Fruit fly (Drosophila melanogaster): ENCODE data around the gene Fntb.

Gene Fntb

DNA sequence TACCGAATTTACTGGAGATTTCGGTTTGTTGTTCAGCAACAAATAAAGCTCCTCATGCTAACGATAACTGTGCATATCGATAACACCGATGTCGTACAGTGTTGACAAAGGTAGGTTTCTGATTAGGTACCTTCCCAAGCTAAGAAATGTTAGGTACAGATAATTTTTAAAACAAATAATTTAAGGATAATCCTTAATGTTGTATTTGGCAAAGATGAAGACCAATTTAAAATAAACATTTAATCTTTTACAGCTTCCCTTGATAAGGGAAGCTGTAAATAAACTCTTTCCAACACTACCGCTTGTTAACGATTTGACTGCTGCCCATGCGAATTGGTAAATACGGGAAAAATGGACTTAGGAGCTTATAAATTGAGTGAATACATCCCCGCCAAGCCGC lies 10.1 kb downstream of the Fntb start, which contains the start of the genes Ttc1 and CG14882 (continued):
- TF ChIP-seq Hr78 (GFP tag; optimal IDR thresholded peaks at IDR 0.05) (no peak), CG17568 (GFP tag; optimal IDR thresholded peaks at IDR 0.05) (no peak), CG3065 (GFP tag; optimal IDR thresholded peaks at IDR 0.05) (peak; percentile 57), Mes4 (GFP tag; optimal IDR thresholded peaks at IDR 0.05) (peak; percentile 77), hkb (optimal IDR thresholded peaks at IDR 0.05) (no peak), hkb (GFP tag; IDR thresholded peaks at IDR 0.05) (peak; percentile 92), CG10654 (GFP tag; optimal IDR thresholded peaks at IDR 0.05) (peak; percentile 78), trem (tag; optimal IDR thresholded peaks at IDR 0.05) (peak; percentile 40), pb (GFP tag; optimal IDR thresholded peaks at IDR 0.05) (no peak), CG8359 (GFP tag; optimal IDR thresholded peaks at IDR 0.05; ENCODE audit: borderline replicate concordance) (no peak), PHDP (tag; optimal IDR thresholded peaks at IDR 0.05) (peak; percentile 87), CG43689 (GFP tag; IDR thresholded peaks at IDR 0.05) (peak; percentile 77), pho (GFP tag; optimal IDR thresholded peaks at IDR 0.05) (peak; percentile 90), CG14441 (GFP tag; IDR thresholded peaks at IDR 0.05) (peak; percentile 90), Bgb (GFP tag; IDR thresholded peaks at IDR 0.05; ENCODE audit: partially characterized antibody) (peak; percentile 63), trh (GFP tag; optimal IDR thresholded peaks at IDR 0.05) (peak; percentile 74), yki (optimal IDR thresholded peaks at IDR 0.05) (no peak), CG18599 (GFP tag; optimal IDR thresholded peaks at IDR 0.05) (no peak), CG5245 (GFP tag; optimal IDR thresholded peaks at IDR 0.05) (peak; percentile 47), CG15696 (tag; optimal IDR thresholded peaks at IDR 0.05) (peak; percentile 48), otp (GFP tag; IDR thresholded peaks at IDR 0.05) (peak; percentile 91), ttk (GFP tag; IDR thresholded peaks at IDR 0.05) (peak; percentile 90), CG11560 (tag; IDR thresholded peaks at IDR 0.05) (peak; percentile 69; the same call in 2 of the 3 replicates), E2f2 (GFP tag; IDR thresholded peaks at IDR 0.05) (peak; percentile 80), maf-S (GFP tag; optimal IDR thresholded peaks at IDR 0.05) (peak; percentile 81), Drgx (GFP tag; IDR thresholded peaks at IDR 0.05) (peak; percentile 85), rib (GFP tag; IDR thresholded peaks at IDR 0.05) (peak; percentile 80), h (optimal IDR thresholded peaks at IDR 0.05) (no peak), Fer3 (tag; optimal IDR thresholded peaks at IDR 0.05) (peak; percentile 76), tap (tag; optimal IDR thresholded peaks at IDR 0.05) (no peak), D (optimal IDR thresholded peaks at IDR 0.05) (no peak), D (GFP tag; optimal IDR thresholded peaks at IDR 0.05) (peak; percentile 54), CG15011 (GFP tag; optimal IDR thresholded peaks at IDR 0.05) (no peak), unc-4 (GFP tag; IDR thresholded peaks at IDR 0.05; ENCODE audit: partially characterized antibody) (peak; percentile 50; the same call in 1 of the 2 replicates), slou (GFP tag; optimal IDR thresholded peaks at IDR 0.05) (peak; percentile 74), CG10147 (GFP tag; optimal IDR thresholded peaks at IDR 0.05) (peak; percentile 58), NfI (GFP tag; optimal IDR thresholded peaks at IDR 0.05) (peak; percentile 80), CG7963 (GFP tag; IDR thresholded peaks at IDR 0.05; ENCODE audit: partially characterized antibody) (0 out of 3 replicates have a peak, but pooled peaks have one; percentile 33), Lhr (GFP tag; optimal IDR thresholded peaks at IDR 0.05) (peak; percentile 48), CG2678 (tag; optimal IDR thresholded peaks at IDR 0.05) (no peak), fu2 (GFP tag; optimal IDR thresholded peaks at IDR 0.05) (peak; percentile 84), CG9215 (GFP tag; IDR thresholded peaks at IDR 0.05) (no peak; the same call in 1 of the 2 replicates), salm (tag; optimal IDR thresholded peaks at IDR 0.05) (peak; percentile 50), Hand (GFP tag; optimal IDR thresholded peaks at IDR 0.05) (peak; percentile 62), CG14667 (GFP tag; IDR thresholded peaks at IDR 0.05) (no peak; the same call in 1 of the 2 replicates), CG8765 (GFP tag; IDR thresholded peaks at IDR 0.05) (no peak), crp (GFP tag; optimal IDR thresholded peaks at IDR 0.05) (peak in 1 of 2 experiments; percentile 57), toy (GFP tag; IDR thresholded peaks at IDR 0.05) (0 out of 2 replicates have a peak, but pooled peaks have one; percentile 34), CG4328 (GFP tag; optimal IDR thresholded peaks at IDR 0.05) (peak; percentile 38), CG15073 (GFP tag; optimal IDR thresholded peaks at IDR 0.05) (no peak), CG13894 (tag; optimal IDR thresholded peaks at IDR 0.05) (no peak)

All from whole organism, embryonic.